Worm (Caenorhabditis elegans) whole organism, mixed stage, embryonic: ENCODE measurements around the gene K12D9.1.

Source experiments
- lin-13 ChIP-seq: fragments of 150-350 bp; optimal IDR thresholded peaks from 2 replicates; lab custom pipeline; 2014; ENCODE audit warnings: missing biosample characterization, missing genetic modification characterization
- nhr-237 ChIP-seq: fragments of 150-350 bp; optimal IDR thresholded peaks from 2 replicates; lab custom pipeline; 2014; ENCODE audit warnings: missing biosample characterization, missing genetic modification characterization
- pha-4 ChIP-seq: fragments of 150-350 bp; optimal IDR thresholded peaks from 2 replicates; lab custom pipeline; 2018; ENCODE audit warnings: missing biosample characterization, missing genetic modification reagents, missing genetic modification characterization
- unc-62 ChIP-seq: fragments of 150-350 bp; optimal IDR thresholded peaks from 2 replicates; lab custom pipeline; 2014; ENCODE audit warnings: missing biosample characterization, missing genetic modification reagents, missing genetic modification characterization

- TF ChIP-seq pha-4 (tag; lab: Kevin White, UChicago) (no peak), lin-13 (no peak), unc-62 (GFP tag; lab: Kevin White, UChicago) (no peak), nhr-237 (tag; lab: Kevin White, UChicago) (no peak)
Measured at ce11 chrV:2979978-2980377, 34.3 kb upstream of the K12D9.1 start, which contains the start of gene srw-118.
